Fruit fly (Drosophila melanogaster): ENCODE data around the gene Pus1.

Pus1 gene

DNA sequence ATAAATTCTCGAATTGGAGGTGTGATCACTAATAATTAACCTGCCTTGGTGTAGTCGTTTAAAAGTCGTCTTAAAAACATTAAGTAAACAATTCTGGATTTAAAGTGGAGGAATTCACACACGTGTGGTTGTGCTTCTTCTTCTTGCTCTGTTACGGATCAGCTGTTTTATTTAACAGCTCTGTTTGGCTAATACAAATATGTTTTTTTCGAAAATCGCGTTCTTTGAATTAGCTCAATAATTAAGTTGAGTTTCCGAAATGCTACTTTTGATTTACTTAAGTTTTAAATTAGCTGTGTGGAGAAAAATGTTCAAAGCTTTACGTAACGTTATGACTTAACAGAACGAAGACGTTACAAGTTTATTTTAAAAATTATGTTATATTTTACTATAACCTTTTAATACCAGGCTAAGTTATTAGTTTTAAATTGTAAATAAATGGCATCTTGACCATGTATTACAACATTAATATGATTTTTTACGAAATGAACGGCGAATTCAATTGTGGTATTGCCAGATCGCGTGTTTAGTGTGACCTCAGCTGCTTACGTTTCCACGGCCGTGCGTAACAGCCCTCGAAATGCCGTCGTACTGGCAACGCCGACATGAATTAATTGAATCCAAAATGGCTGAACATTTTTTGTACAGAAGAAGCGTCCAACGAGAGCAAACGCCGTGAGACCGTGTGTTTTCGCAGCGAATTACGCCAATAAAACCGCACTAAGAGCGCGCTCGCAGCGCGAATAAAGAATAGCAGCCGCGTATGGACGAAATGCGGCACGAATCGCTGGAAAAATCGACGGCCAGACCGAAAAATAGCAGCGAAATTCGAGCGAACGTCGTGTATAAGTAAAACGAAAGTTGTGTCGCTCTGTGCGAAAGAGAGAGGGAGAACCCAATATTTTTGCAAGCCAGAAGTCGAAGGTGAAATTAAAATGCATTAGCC, at the start of gene Pus1, which contains the start of gene bon:
Gene Pus1 (minus strand): TSS at position 155 of the 946 bp plus-strand sequence.
Gene bon (plus strand): TSS at position 623 of the 946 bp plus-strand sequence.
- TF ChIP-seq insv (optimal IDR thresholded peaks at IDR 0.05) (no peak), Myc (optimal IDR thresholded peaks at IDR 0.05) (no peak), h (optimal IDR thresholded peaks at IDR 0.05) (no peak), Sin3A (optimal IDR thresholded peaks at IDR 0.05) (no peak), psq (optimal IDR thresholded peaks at IDR 0.05) (no peak), ttk (optimal IDR thresholded peaks at IDR 0.05) (no peak)

DNA sequence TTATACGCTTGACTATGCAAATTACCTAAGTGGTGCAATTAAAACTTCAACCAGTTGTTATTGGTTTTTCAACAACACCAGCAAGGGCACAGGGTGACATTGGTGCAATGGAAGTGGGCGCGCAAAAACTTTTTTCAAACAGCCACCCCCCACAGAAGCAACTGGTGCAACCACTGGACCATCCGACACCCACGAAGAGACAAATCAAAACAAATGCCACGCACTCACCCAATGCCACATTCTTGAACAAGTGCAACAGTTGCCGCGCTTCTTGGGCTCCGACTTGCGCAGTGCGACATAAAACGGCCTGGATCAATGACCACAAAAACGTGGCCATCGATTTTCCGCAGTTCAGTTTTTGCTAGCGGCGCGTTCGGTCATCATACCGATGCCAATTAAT, 43.3 kb upstream of the Pus1 start:
- no peak for TF ChIP-seq insv (optimal IDR thresholded peaks at IDR 0.05)
- TF ChIP-seq Sin3A (optimal IDR thresholded peaks at IDR 0.05): no peak
- TF ChIP-seq Myc (optimal IDR thresholded peaks at IDR 0.05): no peak
- no peak for TF ChIP-seq ttk (optimal IDR thresholded peaks at IDR 0.05)
- TF ChIP-seq h (optimal IDR thresholded peaks at IDR 0.05): no peak
- TF ChIP-seq psq (optimal IDR thresholded peaks at IDR 0.05): no peak

DNA sequence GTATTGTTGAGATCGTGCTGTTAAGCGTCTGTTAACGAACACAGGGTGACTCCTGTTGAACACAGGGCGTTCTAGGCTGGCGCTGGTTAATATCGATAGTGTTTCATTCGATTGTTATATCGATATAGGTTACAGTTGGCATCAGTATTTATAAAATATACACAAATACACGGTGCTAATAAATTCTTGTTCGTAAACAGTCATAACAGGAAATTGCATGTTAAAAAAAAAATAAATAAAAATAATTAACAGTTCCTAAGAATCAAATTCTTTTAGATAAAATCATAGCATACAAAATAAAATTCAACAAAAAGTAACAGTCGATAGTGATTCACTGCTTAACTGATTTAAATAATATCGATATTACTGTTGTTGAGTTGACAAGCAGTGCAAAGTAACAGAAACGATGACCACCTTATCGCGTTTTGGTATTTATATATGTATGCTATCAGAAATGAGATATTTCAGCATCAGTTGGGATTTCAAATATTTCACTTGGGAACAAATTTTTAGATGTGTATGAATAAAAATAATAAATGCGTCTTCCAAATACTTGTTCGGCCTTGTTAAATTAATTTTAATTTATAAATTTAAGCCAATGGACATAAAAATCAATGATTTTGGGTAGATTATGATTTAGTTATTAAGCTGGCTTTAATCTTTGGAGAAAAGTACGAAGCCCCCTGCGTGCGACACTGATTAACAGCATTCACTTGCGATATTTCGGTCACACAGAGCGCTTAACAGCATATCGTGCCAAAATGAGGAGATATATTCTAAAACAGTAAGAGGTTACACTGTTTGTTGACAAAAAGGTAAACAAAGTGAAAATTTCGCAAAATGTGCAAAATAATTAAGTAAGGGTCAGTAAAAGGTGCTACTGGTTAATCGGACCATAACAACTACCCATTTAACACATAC, 42.5 kb upstream of the Pus1 start, which contains the start of the genes Pi3K92E and Lrrk:
Gene Pi3K92E (minus strand): TSS at position 59 of the 921 bp plus-strand sequence.
Gene Lrrk (plus strand): TSS at position 807 of the 921 bp plus-strand sequence.
- TF ChIP-seq Sin3A (optimal IDR thresholded peaks at IDR 0.05): no peak
- TF ChIP-seq Myc (optimal IDR thresholded peaks at IDR 0.05): no peak
- no peak for TF ChIP-seq psq (optimal IDR thresholded peaks at IDR 0.05)
- no peak for TF ChIP-seq ttk (optimal IDR thresholded peaks at IDR 0.05)
- no peak for TF ChIP-seq h (optimal IDR thresholded peaks at IDR 0.05)
- no peak for TF ChIP-seq insv (optimal IDR thresholded peaks at IDR 0.05)

DNA sequence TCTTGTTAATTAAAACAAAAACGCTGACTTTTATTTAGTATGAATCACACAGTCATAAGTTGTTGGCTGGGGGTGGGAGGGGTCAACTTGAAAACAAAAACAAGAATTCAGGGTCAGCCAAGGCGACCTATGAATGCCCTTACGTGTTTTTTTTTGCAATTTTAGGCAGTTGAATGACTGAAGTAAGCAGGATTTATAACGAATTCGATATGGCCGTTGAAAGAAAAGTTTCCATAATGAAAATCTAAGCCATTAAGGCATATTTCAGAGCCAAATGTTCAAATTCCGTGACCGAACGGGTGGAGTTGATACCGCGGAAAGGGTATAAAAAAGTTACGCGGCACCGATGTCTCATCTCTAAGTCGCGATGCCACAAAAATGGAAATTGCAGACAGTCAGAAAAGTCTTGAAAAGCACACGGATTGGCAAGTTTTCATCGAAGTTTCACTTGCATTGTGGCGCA, 41.5 kb upstream of the Pus1 start:
- TF ChIP-seq psq (optimal IDR thresholded peaks at IDR 0.05) (no peak), h (optimal IDR thresholded peaks at IDR 0.05) (no peak), ttk (optimal IDR thresholded peaks at IDR 0.05) (no peak), insv (optimal IDR thresholded peaks at IDR 0.05) (no peak), Myc (optimal IDR thresholded peaks at IDR 0.05) (no peak), Sin3A (optimal IDR thresholded peaks at IDR 0.05) (no peak)

DNA sequence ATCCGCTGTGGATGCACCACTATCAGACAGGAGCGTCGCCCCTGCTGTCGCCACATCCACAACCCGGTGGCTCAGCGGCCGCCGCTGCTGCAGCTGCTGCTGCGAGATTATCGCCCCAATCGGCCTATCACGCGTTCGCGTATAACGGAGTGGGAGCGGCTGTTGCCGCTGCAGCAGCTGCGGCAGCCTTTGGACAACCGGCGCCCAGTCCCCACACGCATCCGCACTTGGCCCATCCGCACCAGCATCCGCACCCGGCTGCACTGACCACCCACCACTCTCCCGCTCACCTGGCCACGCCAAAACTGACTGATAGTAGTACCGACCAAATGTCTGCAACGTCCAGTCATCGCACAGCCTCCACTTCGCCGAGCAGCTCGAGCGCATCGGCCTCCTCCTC, 33.7 kb upstream of the Pus1 start:
- TF ChIP-seq ttk (optimal IDR thresholded peaks at IDR 0.05) (no peak), psq (optimal IDR thresholded peaks at IDR 0.05) (no peak), insv (optimal IDR thresholded peaks at IDR 0.05) (no peak), h (optimal IDR thresholded peaks at IDR 0.05) (no peak), Sin3A (optimal IDR thresholded peaks at IDR 0.05) (no peak), Myc (optimal IDR thresholded peaks at IDR 0.05) (no peak)

DNA sequence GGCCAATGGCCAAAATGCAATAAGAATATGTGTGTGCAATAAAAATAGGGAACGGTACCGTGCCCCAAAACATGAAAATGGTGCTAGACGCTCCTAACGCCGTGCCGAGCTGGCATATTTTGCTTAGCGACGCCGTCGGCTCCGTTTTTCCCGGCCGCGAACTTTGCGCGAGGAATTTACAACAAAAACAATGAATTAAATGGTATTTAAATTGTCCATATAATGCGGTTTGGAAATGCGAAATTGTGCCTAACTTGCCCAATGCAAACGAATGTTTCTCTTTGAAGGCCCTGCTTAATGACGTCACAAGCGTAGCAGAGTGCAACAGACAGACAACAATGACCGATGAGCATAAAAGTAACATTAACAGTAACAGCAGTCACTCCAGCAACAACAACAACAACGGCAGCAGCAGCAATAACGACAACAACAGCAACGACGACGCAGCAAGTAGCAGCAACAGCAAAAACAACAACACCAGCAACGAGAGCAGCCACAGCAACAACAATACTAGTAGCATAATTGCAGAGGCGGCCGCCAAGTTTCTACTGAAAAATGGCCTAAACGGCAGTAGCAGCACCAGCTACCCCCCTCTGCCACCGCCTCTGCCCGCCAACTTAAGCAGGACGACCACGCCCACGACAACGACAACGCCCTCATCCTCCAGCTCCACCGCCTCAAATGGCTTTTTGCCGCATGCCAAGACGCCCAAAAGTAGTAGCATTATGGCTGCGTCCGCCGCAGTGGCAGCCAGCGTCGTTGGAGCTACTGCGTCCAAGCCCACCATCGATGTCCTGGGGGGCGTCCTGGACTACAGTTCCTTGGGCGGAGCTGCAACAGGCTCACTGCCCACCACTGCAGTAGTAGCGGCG, 30.1 kb upstream of the Pus1 start:
- TF ChIP-seq psq (optimal IDR thresholded peaks at IDR 0.05): no peak
- no peak for TF ChIP-seq insv (optimal IDR thresholded peaks at IDR 0.05)
- no peak for TF ChIP-seq Sin3A (optimal IDR thresholded peaks at IDR 0.05)
- no peak for TF ChIP-seq Myc (optimal IDR thresholded peaks at IDR 0.05)

DNA sequence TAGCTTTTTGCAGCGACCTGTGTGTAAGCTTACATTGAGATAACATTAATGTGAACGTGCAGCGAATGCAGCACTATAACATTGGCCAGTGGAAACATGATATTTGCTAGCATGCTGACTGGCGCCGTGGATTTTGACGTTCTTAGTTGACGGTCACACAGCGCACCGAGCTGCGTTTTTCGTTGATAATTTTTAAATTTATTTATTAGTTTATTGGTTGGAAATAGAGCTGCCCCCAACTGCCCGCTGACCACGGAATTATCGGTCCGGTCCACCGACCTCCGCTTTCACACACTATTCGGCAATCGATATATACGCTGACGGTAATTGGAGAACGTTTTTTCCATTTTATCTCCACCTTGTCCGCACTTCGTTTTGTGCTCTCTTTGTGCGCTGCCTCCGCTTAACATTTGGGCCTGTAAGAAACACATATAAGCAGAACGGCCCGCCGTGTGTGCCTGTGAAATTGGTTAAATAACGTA, 29.4 kb upstream of the Pus1 start, which contains the start of gene H:
Gene H (plus strand): TSS at position 134 of the 482 bp plus-strand sequence.
- TF ChIP-seq ttk (optimal IDR thresholded peaks at IDR 0.05) (no peak), Myc (optimal IDR thresholded peaks at IDR 0.05) (no peak), psq (optimal IDR thresholded peaks at IDR 0.05) (no peak), insv (optimal IDR thresholded peaks at IDR 0.05) (no peak), Sin3A (optimal IDR thresholded peaks at IDR 0.05) (no peak), h (optimal IDR thresholded peaks at IDR 0.05) (no peak)

DNA sequence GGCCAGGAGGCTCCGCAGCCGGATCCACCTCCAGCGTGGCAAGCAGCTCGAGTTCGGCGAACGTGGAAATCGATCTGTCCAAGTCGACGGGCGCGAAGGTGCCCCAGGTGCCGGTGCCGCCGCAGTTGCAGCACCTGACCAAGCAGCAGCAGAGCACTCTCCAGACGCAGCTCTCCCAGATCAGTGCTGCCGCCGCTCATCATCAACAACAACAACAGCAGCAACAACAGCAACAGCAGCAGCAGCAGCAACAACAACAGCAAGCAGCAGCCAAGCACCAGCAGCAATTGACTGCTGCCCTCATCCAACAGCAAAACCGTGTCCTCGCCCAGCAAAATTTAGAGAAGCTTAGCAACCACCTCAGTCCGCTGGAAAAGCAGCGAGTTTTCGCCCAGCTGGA, 26.5 kb upstream of the Pus1 start:
- TF ChIP-seq Myc (optimal IDR thresholded peaks at IDR 0.05): no peak
- TF ChIP-seq h (optimal IDR thresholded peaks at IDR 0.05): no peak
- no peak for TF ChIP-seq Sin3A (optimal IDR thresholded peaks at IDR 0.05)
- TF ChIP-seq insv (optimal IDR thresholded peaks at IDR 0.05): no peak
- no peak for TF ChIP-seq psq (optimal IDR thresholded peaks at IDR 0.05)
- TF ChIP-seq ttk (optimal IDR thresholded peaks at IDR 0.05): no peak

DNA sequence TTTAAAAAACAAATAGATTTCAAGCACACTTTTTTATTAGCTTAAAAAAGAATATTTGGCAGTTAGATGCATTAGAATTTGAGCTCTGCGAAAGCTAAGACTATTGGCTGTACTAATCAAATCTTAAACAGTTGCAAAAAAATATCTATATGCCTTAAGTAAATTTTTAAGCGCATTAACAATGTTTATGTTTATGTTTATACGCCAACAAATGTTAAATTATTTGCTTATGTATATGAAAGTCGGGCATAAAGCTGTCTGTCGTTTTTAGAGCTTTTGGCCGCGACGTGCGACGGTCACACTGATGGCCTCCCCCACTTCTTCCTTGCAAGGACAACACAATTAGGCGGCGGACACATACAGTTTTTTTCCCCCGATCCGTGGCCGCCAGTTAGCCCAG, 25.1 kb upstream of the Pus1 start, which contains the start of gene CG5466:
Gene CG5466 (plus strand): TSS at position 301 of the 400 bp plus-strand sequence.
- no peak for TF ChIP-seq h (optimal IDR thresholded peaks at IDR 0.05)
- no peak for TF ChIP-seq Myc (optimal IDR thresholded peaks at IDR 0.05)
- no peak for TF ChIP-seq psq (optimal IDR thresholded peaks at IDR 0.05)
- TF ChIP-seq Sin3A (optimal IDR thresholded peaks at IDR 0.05): no peak
- TF ChIP-seq ttk (optimal IDR thresholded peaks at IDR 0.05): no peak
- no peak for TF ChIP-seq insv (optimal IDR thresholded peaks at IDR 0.05)

DNA sequence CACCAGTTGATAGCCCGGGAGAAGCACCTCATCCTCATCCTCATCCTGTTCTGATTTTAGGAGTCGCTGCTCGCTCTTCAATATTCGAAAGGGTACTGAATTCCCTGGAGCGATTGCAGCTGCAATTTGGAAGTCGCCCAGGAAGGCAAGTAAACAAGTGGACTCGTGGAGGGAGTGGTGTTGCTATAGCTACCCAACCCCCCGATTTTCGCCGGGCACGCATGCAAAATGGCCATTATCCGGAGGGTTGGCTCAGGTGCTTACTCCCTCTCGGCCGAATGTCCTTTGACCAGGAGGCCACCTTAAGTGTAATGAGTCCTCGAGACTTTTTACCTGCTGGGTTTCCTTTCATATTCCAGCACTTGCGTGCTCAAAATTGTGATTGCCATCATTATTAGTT, 24.3 kb upstream of the Pus1 start, which contains the start of gene CG15923:
Gene CG15923 (minus strand): TSS at position 101 of the 400 bp plus-strand sequence.
- TF ChIP-seq psq (optimal IDR thresholded peaks at IDR 0.05): no peak
- no peak for TF ChIP-seq insv (optimal IDR thresholded peaks at IDR 0.05)
- no peak for TF ChIP-seq Myc (optimal IDR thresholded peaks at IDR 0.05)
- no peak for TF ChIP-seq h (optimal IDR thresholded peaks at IDR 0.05)
- TF ChIP-seq ttk (optimal IDR thresholded peaks at IDR 0.05): no peak
- TF ChIP-seq Sin3A (optimal IDR thresholded peaks at IDR 0.05): no peak
